Fruit fly (Drosophila melanogaster): ENCODE data around the gene CG5078.

CG5078 gene

DNA sequence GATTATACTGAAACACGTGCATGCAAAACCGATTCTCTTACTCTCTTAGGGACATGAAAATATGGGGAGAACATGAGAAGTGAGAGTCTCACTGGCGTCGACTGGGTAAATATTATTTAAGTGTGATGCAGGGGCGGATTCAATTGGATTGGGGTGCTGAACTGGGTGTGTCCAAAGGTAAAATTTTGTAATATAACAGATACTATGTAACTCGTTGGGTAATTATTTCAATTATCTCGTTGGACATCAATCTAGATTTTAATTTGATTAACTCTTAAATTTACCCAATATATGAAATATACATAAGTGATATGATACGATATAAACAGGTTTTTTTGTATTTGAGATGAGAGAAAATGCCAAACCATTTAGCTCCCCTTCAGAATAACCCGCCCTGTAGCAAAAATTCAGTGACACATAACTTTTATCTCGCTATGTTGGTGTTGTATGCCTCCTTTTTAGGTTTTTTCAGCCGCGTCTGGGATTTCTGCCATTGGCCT, 2.4 kb downstream of the CG5078 start (continued):
- TF ChIP-seq B-H2 (GFP tag; optimal IDR thresholded peaks at IDR 0.05): peak; percentile 96
- TF ChIP-seq sima (GFP tag; optimal IDR thresholded peaks at IDR 0.05): peak; percentile 48
- TF ChIP-seq CG33557 (GFP tag; optimal IDR thresholded peaks at IDR 0.05): peak; percentile 79
- TF ChIP-seq Xbp1 (GFP tag; optimal IDR thresholded peaks at IDR 0.05): peak; percentile 93
- peak; percentile 76 for TF ChIP-seq gcm2 (GFP tag; optimal IDR thresholded peaks at IDR 0.05)
- peak; percentile 98 for TF ChIP-seq CG32532 (GFP tag; IDR thresholded peaks at IDR 0.05)
- TF ChIP-seq schlank (tag; optimal IDR thresholded peaks at IDR 0.05): peak; percentile 93
- TF ChIP-seq Dll (GFP tag; IDR thresholded peaks at IDR 0.05; ENCODE audit: partially characterized antibody): 0 out of 4 replicates have a peak, but pooled peaks have one; percentile 14
- peak; percentile 18 for TF ChIP-seq CG10565 (GFP tag; optimal IDR thresholded peaks at IDR 0.05)
- peak; percentile 31 for TF ChIP-seq corto (GFP tag; optimal IDR thresholded peaks at IDR 0.05)
- peak; percentile 97 for TF ChIP-seq CG3281 (GFP tag; optimal IDR thresholded peaks at IDR 0.05)
- peak; percentile 55 for TF ChIP-seq CG10431 (GFP tag; optimal IDR thresholded peaks at IDR 0.05)
- TF ChIP-seq CG3065 (GFP tag; optimal IDR thresholded peaks at IDR 0.05): peak; percentile 73
- TF ChIP-seq CG11093 (GFP tag; IDR thresholded peaks at IDR 0.05): peak; percentile 91
- TF ChIP-seq Neu2 (GFP tag; optimal IDR thresholded peaks at IDR 0.05; ENCODE audit: borderline replicate concordance): peak; percentile 64
- TF ChIP-seq usp (GFP tag; optimal IDR thresholded peaks at IDR 0.05): no peak
- TF ChIP-seq lov (optimal IDR thresholded peaks at IDR 0.05): no peak
- TF ChIP-seq lov (GFP tag; IDR thresholded peaks at IDR 0.05): peak; percentile 90
- TF ChIP-seq CG4404 (GFP tag; IDR thresholded peaks at IDR 0.05): peak; percentile 96
- TF ChIP-seq Rx (GFP tag; IDR thresholded peaks at IDR 0.05): peak; percentile 74
- TF ChIP-seq pho (GFP tag; optimal IDR thresholded peaks at IDR 0.05): peak; percentile 95
- peak; percentile 66 for TF ChIP-seq CG4707 (GFP tag; optimal IDR thresholded peaks at IDR 0.05)
- peak; percentile 75 for TF ChIP-seq ewg (GFP tag; optimal IDR thresholded peaks at IDR 0.05)
- peak; percentile 89 for TF ChIP-seq CG7357 (GFP tag; IDR thresholded peaks at IDR 0.05)
- peak; percentile 34; the same call in 1 of the 2 replicates for TF ChIP-seq dati (GFP tag; IDR thresholded peaks at IDR 0.05)
- peak; percentile 89 for TF ChIP-seq CG8924 (tag; optimal IDR thresholded peaks at IDR 0.05)
- peak; percentile 92 for TF ChIP-seq gsb (GFP tag; IDR thresholded peaks at IDR 0.05)
- TF ChIP-seq CG18476 (GFP tag; optimal IDR thresholded peaks at IDR 0.05): peak; percentile 93
- peak; percentile 89 for TF ChIP-seq CG10274 (GFP tag; optimal IDR thresholded peaks at IDR 0.05)
- peak; percentile 95 for TF ChIP-seq CG14014 (GFP tag; IDR thresholded peaks at IDR 0.05)
- TF ChIP-seq CG4328 (GFP tag; optimal IDR thresholded peaks at IDR 0.05): peak; percentile 89
- TF ChIP-seq en (GFP tag; optimal IDR thresholded peaks at IDR 0.05): peak; percentile 67
- peak; percentile 73 for TF ChIP-seq gt (GFP tag; IDR thresholded peaks at IDR 0.05)
- peak; percentile 89 for TF ChIP-seq CG17359 (tag; optimal IDR thresholded peaks at IDR 0.05)
- peak; percentile 86 for TF ChIP-seq CG17568 (GFP tag; optimal IDR thresholded peaks at IDR 0.05)
- TF ChIP-seq ham (GFP tag; IDR thresholded peaks at IDR 0.05): peak; percentile 79; the same call in 1 of the 2 replicates
- TF ChIP-seq CG10543 (GFP tag; optimal IDR thresholded peaks at IDR 0.05): peak; percentile 95
- TF ChIP-seq Hand (GFP tag; optimal IDR thresholded peaks at IDR 0.05): peak; percentile 89
- TF ChIP-seq CG6254 (GFP tag; optimal IDR thresholded peaks at IDR 0.05): peak; percentile 74
- TF ChIP-seq CG16863 (GFP tag; optimal IDR thresholded peaks at IDR 0.05): peak; percentile 82
- no peak for TF ChIP-seq gfzf (GFP tag; optimal IDR thresholded peaks at IDR 0.05)
- peak; percentile 98 for TF ChIP-seq Rfx (GFP tag; IDR thresholded peaks at IDR 0.05)
- peak; percentile 95 for TF ChIP-seq Fer1 (GFP tag; optimal IDR thresholded peaks at IDR 0.05)
- TF ChIP-seq PHDP (tag; optimal IDR thresholded peaks at IDR 0.05): peak; percentile 96
- TF ChIP-seq tna (GFP tag; IDR thresholded peaks at IDR 0.05; ENCODE audit: partially characterized antibody): no peak; the same call in 1 of the 2 replicates
- peak; percentile 93 for TF ChIP-seq CG11695 (GFP tag; IDR thresholded peaks at IDR 0.05)
- peak; percentile 49; the same call in 1 of the 2 replicates for TF ChIP-seq bowl (GFP tag; IDR thresholded peaks at IDR 0.05)
- TF ChIP-seq ara (GFP tag; IDR thresholded peaks at IDR 0.05): peak; percentile 84
- TF ChIP-seq CG30431 (GFP tag; optimal IDR thresholded peaks at IDR 0.05): peak; percentile 75
- TF ChIP-seq Atf3 (GFP tag; optimal IDR thresholded peaks at IDR 0.05): peak; percentile 81
